Worm (Caenorhabditis elegans) whole organism, young adult: ENCODE data around the gene F54D5.15.

ENCODE experiments used
- B0019.2 ChIP-seq: fragments of 200-800 bp; sonication (Bioruptor generic); conservative IDR thresholded peaks from 2 replicates; pipeline ENCODE4 v1.3.6; 2022; ENCODE audit warnings: missing genetic modification reagents, missing genetic modification characterization, missing compliant biosample characterization
- B0035.1 ChIP-seq: sonication (generic microtip); optimal IDR thresholded peaks from 2 replicates; lab custom pipeline; 2016; ENCODE audit warnings: missing genetic modification characterization, mild to moderate bottlenecking, missing compliant biosample characterization, missing genotype, missing genetic modification reagents
- C06A6.2 ChIP-seq: fragments of 200-800 bp; sonication (Bioruptor generic); conservative IDR thresholded peaks from 2 replicates; pipeline ENCODE4 v1.3.6; 2022; ENCODE audit warnings: missing genetic modification characterization, missing compliant biosample characterization
- D2030.7 ChIP-seq: fragments of 200-800 bp; sonication (Bioruptor generic); IDR thresholded peaks from 2 replicates; pipeline ENCODE4 v1.3.6; 2022; ENCODE audit warnings: missing genetic modification reagents, missing genetic modification characterization, missing compliant biosample characterization
- F37B4.10 ChIP-seq: fragments of 200-800 bp; sonication (Bioruptor generic); IDR thresholded peaks from 2 replicates; pipeline ENCODE4 v1.3.6; 2022; ENCODE audit warnings: missing genetic modification characterization, missing compliant biosample characterization
- F39B2.1 ChIP-seq: fragments of 200-800 bp; sonication (Bioruptor generic); IDR thresholded peaks from 2 replicates; pipeline ENCODE4 v1.3.6; 2022; ENCODE audit warnings: missing genetic modification reagents, missing genetic modification characterization, missing compliant biosample characterization
- F49E8.2 ChIP-seq: sonication (generic microtip); optimal IDR thresholded peaks from 3 replicates; lab custom pipeline; 2017; ENCODE audit warnings: missing genetic modification characterization, mild to moderate bottlenecking, missing compliant biosample characterization, antibody characterized with exemption, moderate library complexity; ENCODE audit not compliant: insufficient read depth
- F55B11.4 ChIP-seq: sonication (generic microtip); optimal IDR thresholded peaks from 2 replicates; lab custom pipeline; 2016; ENCODE audit warnings: missing compliant biosample characterization, missing genetic modification characterization, borderline replicate concordance; ENCODE audit not compliant: insufficient read depth
- K11D2.4 ChIP-seq: fragments of 200-800 bp; sonication (Bioruptor generic); IDR thresholded peaks from 2 replicates; pipeline ENCODE4 v1.3.6; 2022; ENCODE audit warnings: missing genetic modification reagents, missing genetic modification characterization, missing compliant biosample characterization
- T07F8.4 ChIP-seq: sonication (generic microtip); optimal IDR thresholded peaks from 2 replicates; lab custom pipeline; 2016; ENCODE audit warnings: mild to moderate bottlenecking, missing genetic modification characterization, moderate library complexity, missing compliant biosample characterization
- Y56A3A.18 ChIP-seq: fragments of 200-800 bp; sonication (Bioruptor generic); IDR thresholded peaks from 2 replicates; pipeline ENCODE4 v1.3.6; 2022; ENCODE audit warnings: missing genetic modification reagents, missing genetic modification characterization, missing compliant biosample characterization
- Y67H2A.10 ChIP-seq: fragments of 200-800 bp; sonication (Bioruptor generic); conservative IDR thresholded peaks from 2 replicates; pipeline ENCODE4 v1.3.6; 2022; ENCODE audit warnings: missing genetic modification reagents, missing genetic modification characterization, missing compliant biosample characterization
- Y79H2A.3 ChIP-seq: fragments of 200-800 bp; sonication (Bioruptor generic); conservative IDR thresholded peaks from 2 replicates; pipeline ENCODE4 v1.3.6; 2022; ENCODE audit warnings: missing genetic modification reagents, missing genetic modification characterization, missing compliant biosample characterization
- Y95B8A.8 ChIP-seq: fragments of 200-800 bp; sonication (Bioruptor generic); IDR thresholded peaks from 2 replicates; pipeline ENCODE4 v1.3.6; 2022; ENCODE audit warnings: missing genetic modification reagents, missing genetic modification characterization, missing compliant biosample characterization
- aptf-2 ChIP-seq: fragments of 200-800 bp; sonication (Bioruptor generic); conservative IDR thresholded peaks from 2 replicates; pipeline ENCODE4 v1.3.6; 2022; ENCODE audit warnings: missing genetic modification reagents, missing genetic modification characterization, missing compliant biosample characterization
- atf-7 ChIP-seq: sonication (generic microtip); optimal IDR thresholded peaks from 2 replicates; lab custom pipeline; 2017; ENCODE audit warnings: mild to moderate bottlenecking, missing genetic modification characterization, missing compliant biosample characterization
- athp-1 ChIP-seq: sonication (generic microtip); optimal IDR thresholded peaks from 2 replicates; lab custom pipeline; 2017; ENCODE audit warnings: mild to moderate bottlenecking, missing genetic modification characterization, missing compliant biosample characterization
- attf-3 ChIP-seq: fragments of 200-800 bp; sonication (Bioruptor generic); conservative IDR thresholded peaks from 2 replicates; pipeline ENCODE4 v1.3.6; 2022; ENCODE audit warnings: missing genetic modification reagents, missing genetic modification characterization, missing compliant biosample characterization
- ccch-3 ChIP-seq: fragments of 200-800 bp; sonication (Bioruptor generic); optimal IDR thresholded peaks from 2 replicates; lab custom pipeline; 2018; ENCODE audit warnings: mild to moderate bottlenecking, missing genetic modification characterization, missing compliant biosample characterization
- cebp-2 ChIP-seq: fragments of 200-800 bp; sonication (Bioruptor generic); IDR thresholded peaks from 2 replicates; pipeline ENCODE4 v1.3.6; 2022; ENCODE audit warnings: missing genetic modification characterization, missing compliant biosample characterization
- ceh-79 ChIP-seq: sonication (generic microtip); optimal IDR thresholded peaks from 2 replicates; lab custom pipeline; 2017; ENCODE audit warnings: mild to moderate bottlenecking, missing genetic modification characterization, missing compliant biosample characterization
- ceh-91 ChIP-seq: fragments of 200-800 bp; sonication (Bioruptor generic); IDR thresholded peaks from 2 replicates; pipeline ENCODE4 v1.3.6; 2022; ENCODE audit warnings: missing genetic modification reagents, missing genetic modification characterization, missing compliant biosample characterization
- die-1 ChIP-seq: sonication (generic microtip); optimal IDR thresholded peaks from 2 replicates; lab custom pipeline; 2016; ENCODE audit warnings: missing genotype, mild to moderate bottlenecking, missing genetic modification characterization, missing compliant biosample characterization
- efl-1 ChIP-seq: fragments of 150-350 bp; optimal IDR thresholded peaks from 2 replicates; lab custom pipeline; 2014; ENCODE audit warnings: missing biosample characterization, missing genetic modification reagents, missing genetic modification characterization
- egl-18 ChIP-seq: fragments of 200-800 bp; sonication (Bioruptor generic); IDR thresholded peaks from 2 replicates; pipeline ENCODE4 v1.3.6; 2022; ENCODE audit warnings: missing genetic modification reagents, missing genetic modification characterization, missing compliant biosample characterization
- egrh-3 ChIP-seq: fragments of 200-800 bp; sonication (Bioruptor generic); IDR thresholded peaks from 2 replicates; pipeline ENCODE4 v1.3.6; 2022; ENCODE audit warnings: missing genetic modification reagents, missing genetic modification characterization, missing compliant biosample characterization
- fkh-3 ChIP-seq: sonication (generic microtip); optimal IDR thresholded peaks from 2 replicates; lab custom pipeline; 2016; ENCODE audit warnings: mild to moderate bottlenecking, missing genetic modification characterization, missing compliant biosample characterization
- hmg-20 ChIP-seq: fragments of 200-800 bp; sonication (Bioruptor generic); IDR thresholded peaks from 2 replicates; pipeline ENCODE4 v1.3.6; 2022; ENCODE audit warnings: missing genetic modification reagents, missing genetic modification characterization, missing compliant biosample characterization
- hsf-1 ChIP-seq: fragments of 200-800 bp; sonication (Bioruptor generic); IDR thresholded peaks from 2 replicates; pipeline ENCODE4 v1.3.6; 2022; ENCODE audit warnings: missing genetic modification reagents, missing genetic modification characterization, missing compliant biosample characterization
- let-526 ChIP-seq: fragments of 200-800 bp; sonication (Bioruptor generic); IDR thresholded peaks from 2 replicates; pipeline ENCODE4 v1.3.6; 2022; ENCODE audit warnings: missing genetic modification reagents, missing genetic modification characterization, missing compliant biosample characterization
- madf-3 ChIP-seq: fragments of 200-800 bp; sonication (Bioruptor generic); IDR thresholded peaks from 2 replicates; pipeline ENCODE4 v1.3.6; 2022; ENCODE audit warnings: missing genetic modification reagents, missing genetic modification characterization, missing compliant biosample characterization
- mcd-1 ChIP-seq: fragments of 200-800 bp; sonication (Bioruptor generic); IDR thresholded peaks from 2 replicates; pipeline ENCODE4 v1.3.6; 2022; ENCODE audit warnings: missing genetic modification reagents, missing genetic modification characterization, missing compliant biosample characterization
- nfyb-1 ChIP-seq: fragments of 200-800 bp; sonication (Bioruptor generic); IDR thresholded peaks from 2 replicates; pipeline ENCODE4 v1.3.6; 2022; ENCODE audit warnings: missing genetic modification reagents, missing genetic modification characterization, missing compliant biosample characterization
- nhr-80 ChIP-seq: sonication (generic microtip); optimal IDR thresholded peaks from 2 replicates; lab custom pipeline; 2016; ENCODE audit warnings: missing genetic modification characterization, missing compliant biosample characterization
- pbrm-1 ChIP-seq: fragments of 200-800 bp; sonication (Bioruptor generic); IDR thresholded peaks from 2 replicates; pipeline ENCODE4 v1.3.6; 2022; ENCODE audit warnings: missing genetic modification reagents, missing genetic modification characterization, missing compliant biosample characterization
- pha-4 ChIP-seq: fragments of 150-350 bp; sonication (generic microtip); optimal IDR thresholded peaks from 2 replicates; lab custom pipeline; 2014; ENCODE audit warnings: missing biosample characterization, missing genetic modification reagents, missing genetic modification characterization
- rcor-1 ChIP-seq: fragments of 200-800 bp; sonication (Bioruptor generic); IDR thresholded peaks from 2 replicates; pipeline ENCODE4 v1.3.6; 2022; ENCODE audit warnings: missing genetic modification reagents, missing genetic modification characterization, missing compliant biosample characterization
- sea-2 ChIP-seq: fragments of 200-800 bp; sonication (Bioruptor generic); IDR thresholded peaks from 2 replicates; pipeline ENCODE4 v1.3.6; 2022; ENCODE audit warnings: missing genetic modification characterization, missing compliant biosample characterization
- snpc-1.3 ChIP-seq: sonication (generic microtip); optimal IDR thresholded peaks from 2 replicates; lab custom pipeline; 2017; ENCODE audit warnings: missing genetic modification characterization, mild to moderate bottlenecking, missing compliant biosample characterization, antibody characterized with exemption, moderate library complexity, missing genotype, missing genetic modification reagents; ENCODE audit not compliant: insufficient read depth
- snpc-3.4 ChIP-seq: sonication (generic microtip); optimal IDR thresholded peaks from 2 replicates; lab custom pipeline; 2017; ENCODE audit warnings: missing genetic modification characterization, mild to moderate bottlenecking, missing compliant biosample characterization, antibody characterized with exemption, moderate library complexity, missing genotype, missing genetic modification reagents
- somi-1 ChIP-seq: fragments of 200-800 bp; sonication (Bioruptor generic); optimal IDR thresholded peaks from 2 replicates; lab custom pipeline; 2018; ENCODE audit warnings: mild to moderate bottlenecking, missing genetic modification characterization, missing compliant biosample characterization
- unc-62 ChIP-seq: fragments of 150-350 bp; optimal IDR thresholded peaks from 2 replicates; lab custom pipeline; 2014; ENCODE audit warnings: missing biosample characterization, missing genetic modification reagents, missing genetic modification characterization
- xnd-1 ChIP-seq: sonication (generic microtip); optimal IDR thresholded peaks from 2 replicates; lab custom pipeline; 2016; ENCODE audit warnings: missing genotype, missing genetic modification reagents, missing genetic modification characterization, missing compliant biosample characterization
- zfh-2 ChIP-seq: fragments of 200-800 bp; sonication (Bioruptor generic); conservative IDR thresholded peaks from 2 replicates; pipeline ENCODE4 v1.3.6; 2022; ENCODE audit warnings: missing genetic modification reagents, missing genetic modification characterization, missing compliant biosample characterization
- ztf-22 ChIP-seq: fragments of 200-800 bp; sonication (Bioruptor generic); optimal IDR thresholded peaks from 2 replicates; lab custom pipeline; 2018; ENCODE audit warnings: mild to moderate bottlenecking, missing genetic modification characterization, moderate library complexity, missing compliant biosample characterization
- ztf-28 ChIP-seq: fragments of 200-800 bp; sonication (Bioruptor generic); IDR thresholded peaks from 2 replicates; pipeline ENCODE4 v1.3.6; 2022; ENCODE audit warnings: missing genetic modification reagents, missing genetic modification characterization, missing compliant biosample characterization
- ztf-6 ChIP-seq: fragments of 200-800 bp; sonication (Bioruptor generic); IDR thresholded peaks from 2 replicates; pipeline ENCODE4 v1.3.6; 2022; ENCODE audit warnings: missing genetic modification reagents, missing genetic modification characterization, missing compliant biosample characterization

F54D5.15 gene

DNA sequence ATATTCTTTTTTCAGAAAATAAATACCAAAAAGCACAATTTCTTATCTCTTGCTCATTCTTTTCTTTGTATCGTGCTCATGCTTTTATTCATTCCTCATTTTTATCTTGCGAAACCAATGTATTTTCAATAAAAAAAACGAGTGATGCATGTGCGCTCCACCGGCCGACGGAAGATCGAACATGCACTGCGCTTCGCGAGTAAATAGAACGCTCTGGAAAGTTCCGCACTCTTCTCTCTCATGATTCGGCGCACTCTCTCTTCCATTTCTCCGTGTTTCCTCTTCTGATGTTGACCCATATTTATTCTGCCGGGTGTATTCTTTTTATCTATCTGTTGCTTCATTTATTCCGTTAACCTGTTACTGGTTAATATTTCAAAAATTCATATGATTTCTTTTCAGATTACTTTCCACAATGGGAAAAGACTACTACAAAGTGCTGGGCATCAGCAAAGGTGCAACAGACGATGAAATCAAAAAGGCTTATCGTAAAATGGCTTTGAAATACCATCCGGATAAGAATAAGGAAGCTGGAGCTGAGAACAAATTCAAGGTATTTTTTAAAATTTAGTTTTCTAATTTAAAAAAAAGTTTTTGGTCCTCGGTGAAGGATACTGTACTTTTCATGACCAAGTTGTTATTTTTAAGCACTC lies 18.6 kb downstream of the F54D5.15 start, which contains the start of gene dnj-13 (continued):
- TF ChIP-seq Y67H2A.10 (GFP tag; lab: Robert Waterston, UW): peak; percentile 95
- peak; percentile 89 for TF ChIP-seq C06A6.2
- TF ChIP-seq nhr-80 (tag; lab: Kevin White, UChicago): peak; percentile 45
- TF ChIP-seq D2030.7 (GFP tag; lab: Robert Waterston, UW): peak; percentile 92
- peak; percentile 88 for TF ChIP-seq ztf-22
- TF ChIP-seq Y56A3A.18: peak; percentile 82
- TF ChIP-seq T07F8.4: no peak
- peak; percentile 98 for TF ChIP-seq let-526
- TF ChIP-seq die-1 (tag; lab: Kevin White, UChicago): peak; percentile 52
- peak; percentile 98 for TF ChIP-seq ceh-79 (tag; lab: Kevin White, UChicago)
- TF ChIP-seq snpc-1.3 (tag; lab: Kevin White, UChicago): peak; percentile 67
- TF ChIP-seq attf-3: peak; percentile 80
- TF ChIP-seq athp-1: peak; percentile 97
- TF ChIP-seq ztf-6 (GFP tag; lab: Robert Waterston, UW): no peak
- peak; percentile 95 for TF ChIP-seq Y95B8A.8 (GFP tag; lab: Robert Waterston, UW)
- TF ChIP-seq ccch-3: no peak
- TF ChIP-seq F55B11.4: no peak
- peak; percentile 93 for TF ChIP-seq F39B2.1 (GFP tag; lab: Robert Waterston, UW)
- peak; percentile 92 for TF ChIP-seq cebp-2 (GFP tag; lab: Robert Waterston, UW)
- TF ChIP-seq fkh-3: peak; percentile 76
- TF ChIP-seq pbrm-1 (GFP tag; lab: Robert Waterston, UW): peak; percentile 98
- peak; percentile 85 for TF ChIP-seq Y79H2A.3 (GFP tag; lab: Robert Waterston, UW)
- peak; percentile 94 for TF ChIP-seq madf-3 (GFP tag; lab: Robert Waterston, UW)
- peak; percentile 90 for TF ChIP-seq somi-1 (GFP tag; lab: Kevin White, UChicago)
- peak; percentile 54; the same call in 1 of the 2 replicates for TF ChIP-seq B0019.2 (GFP tag; lab: Robert Waterston, UW)
- peak; percentile 54 for TF ChIP-seq efl-1 (GFP tag; lab: Kevin White, UChicago)
- TF ChIP-seq sea-2 (GFP tag; lab: Robert Waterston, UW): peak; percentile 88
- no peak for TF ChIP-seq unc-62 (GFP tag; lab: Kevin White, UChicago)
- TF ChIP-seq zfh-2 (GFP tag; lab: Robert Waterston, UW): peak; percentile 86; the same call in 1 of the 2 replicates
- peak; percentile 84 for TF ChIP-seq hmg-20 (GFP tag; lab: Robert Waterston, UW)
- TF ChIP-seq aptf-2 (GFP tag; lab: Robert Waterston, UW): peak; percentile 73
- 0 out of 2 replicates have a peak, but pooled peaks have one; percentile 14 for TF ChIP-seq F37B4.10 (GFP tag; lab: Robert Waterston, UW)
- TF ChIP-seq atf-7 (tag; lab: Kevin White, UChicago): peak; percentile 96

DNA sequence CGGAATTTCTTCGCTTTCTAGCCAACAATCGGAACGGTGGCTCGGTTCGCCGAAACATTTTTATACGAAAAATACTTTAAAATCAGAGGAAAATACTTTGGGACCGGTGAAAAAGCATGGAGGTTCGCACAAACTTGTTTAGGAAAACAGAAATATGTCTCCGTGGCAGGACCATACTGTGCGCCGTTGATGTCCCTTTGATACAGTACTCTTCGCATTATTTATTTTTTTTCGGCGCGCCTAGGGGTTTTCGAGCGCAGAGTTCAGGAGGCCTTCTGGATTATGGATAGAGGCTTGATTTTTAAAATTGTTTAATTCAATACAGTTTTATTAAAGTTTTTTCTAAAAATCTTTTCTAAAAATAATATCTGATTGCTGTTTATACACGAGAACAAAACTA lies 19.3 kb downstream of the F54D5.15 start, which contains the start of gene F54D5.9:
Gene F54D5.9, minus strand, starts transcription at position 115 of the 400 bp plus-strand sequence.
- peak; percentile 56 for TF ChIP-seq D2030.7 (GFP tag; lab: Robert Waterston, UW)
- TF ChIP-seq pha-4 (tag; lab: Kevin White, UChicago): no peak
- TF ChIP-seq egl-18: no peak
- TF ChIP-seq ccch-3: no peak
- no peak for TF ChIP-seq nfyb-1 (GFP tag; lab: Robert Waterston, UW)
- TF ChIP-seq ceh-91 (GFP tag; lab: Robert Waterston, UW): peak; percentile 61; the same call in 1 of the 2 replicates
- no peak for TF ChIP-seq madf-3 (GFP tag; lab: Robert Waterston, UW)
- TF ChIP-seq efl-1 (GFP tag; lab: Kevin White, UChicago): peak; percentile 71
- no peak for TF ChIP-seq K11D2.4
- TF ChIP-seq B0035.1 (tag; lab: Kevin White, UChicago): no peak
- peak; percentile 36 for TF ChIP-seq snpc-3.4 (tag; lab: Kevin White, UChicago)
- no peak; the same call in 1 of the 2 replicates for TF ChIP-seq rcor-1
- 0 out of 2 replicates have a peak, but pooled peaks have one; percentile 6 for TF ChIP-seq mcd-1 (GFP tag; lab: Robert Waterston, UW)
- peak; percentile 72 for TF ChIP-seq hsf-1 (GFP tag; lab: Robert Waterston, UW)
- TF ChIP-seq ztf-28: no peak
- TF ChIP-seq egrh-3 (GFP tag; lab: Robert Waterston, UW): no peak
- TF ChIP-seq sea-2 (GFP tag; lab: Robert Waterston, UW): no peak
- TF ChIP-seq atf-7 (tag; lab: Kevin White, UChicago): no peak
- TF ChIP-seq xnd-1 (tag; lab: Kevin White, UChicago): peak; percentile 55
- TF ChIP-seq F49E8.2: peak; percentile 5
- TF ChIP-seq athp-1: no peak
